Fruit fly (Drosophila melanogaster) whole organism, embryonic: ENCODE results near the gene CG17572.

Experiments used
- Antp ChIP-seq: fragments of 200-800 bp; sonication (Bioruptor generic); optimal IDR thresholded peaks from 3 replicates; lab custom pipeline; 2016; ENCODE audit warnings: missing biosample characterization, missing genetic modification characterization
- B-H2 ChIP-seq: fragments of 200-800 bp; sonication (Bioruptor generic); optimal IDR thresholded peaks from 2 replicates; lab custom pipeline; 2018; ENCODE audit warnings: missing biosample characterization, mild to moderate bottlenecking, missing genetic modification characterization
- BEAF-32 ChIP-seq: fragments of 200-800 bp; sonication (Bioruptor generic); optimal IDR thresholded peaks from 3 replicates; lab custom pipeline; 2017; ENCODE audit warnings: missing biosample characterization, missing genetic modification characterization, mild to moderate bottlenecking, moderate library complexity, missing genetic modification reagents
- CG11398 ChIP-seq: fragments of 200-800 bp; sonication (Bioruptor generic); optimal IDR thresholded peaks from 2 replicates; lab custom pipeline; 2016; ENCODE audit warnings: missing biosample characterization, missing genetic modification characterization
- CG11504 ChIP-seq: fragments of 200-800 bp; sonication (Bioruptor generic); optimal IDR thresholded peaks from 3 replicates; lab custom pipeline; 2019; ENCODE audit warnings: missing biosample characterization, mild to moderate bottlenecking, missing genetic modification characterization, moderate library complexity
- CG12391 ChIP-seq: fragments of 200-800 bp; sonication (Bioruptor generic); optimal IDR thresholded peaks from 3 replicates; lab custom pipeline; 2018; ENCODE audit warnings: missing biosample characterization, mild to moderate bottlenecking, missing genetic modification characterization, moderate library complexity
- CG12744 ChIP-seq: fragments of 200-800 bp; sonication (Bioruptor generic); optimal IDR thresholded peaks from 2 replicates; lab custom pipeline; 2016; ENCODE audit warnings: missing biosample characterization, missing genetic modification characterization
- CG13287 ChIP-seq: fragments of 200-800 bp; sonication (Bioruptor generic); IDR thresholded peaks from 2 replicates; pipeline ENCODE4 v1.3.6; 2022; ENCODE audit warnings: missing biosample characterization, missing genetic modification characterization; ENCODE audit not compliant: partially characterized antibody
- CG14710 ChIP-seq: fragments of 200-800 bp; sonication (Bioruptor generic); optimal IDR thresholded peaks from 3 replicates; lab custom pipeline; 2019; ENCODE audit warnings: missing biosample characterization, mild to moderate bottlenecking, missing genetic modification characterization, moderate library complexity
- CG15601 ChIP-seq: fragments of 200-800 bp; sonication (Bioruptor generic); optimal IDR thresholded peaks from 3 replicates; lab custom pipeline; 2019; ENCODE audit warnings: missing biosample characterization, mild to moderate bottlenecking, missing genetic modification characterization, moderate library complexity
- CG16863 ChIP-seq: fragments of 200-800 bp; sonication (Bioruptor generic); optimal IDR thresholded peaks from 3 replicates; lab custom pipeline; 2016; ENCODE audit warnings: missing biosample characterization, missing genetic modification characterization
- CG17829 ChIP-seq: fragments of 200-800 bp; optimal IDR thresholded peaks from 2 replicates; lab custom pipeline; 2019; ENCODE audit warnings: missing biosample characterization, mild to moderate bottlenecking, missing genetic modification characterization, moderate library complexity
- CG3407 ChIP-seq: fragments of 200-800 bp; sonication (Bioruptor generic); optimal IDR thresholded peaks from 2 replicates; lab custom pipeline; 2018; ENCODE audit warnings: missing biosample characterization, mild to moderate bottlenecking, missing genetic modification characterization
- CG34224 ChIP-seq: fragments of 200-800 bp; sonication (Bioruptor generic); IDR thresholded peaks from 3 replicates; pipeline ENCODE4 v1.3.6; 2022; ENCODE audit warnings: missing biosample characterization, missing genetic modification characterization; ENCODE audit not compliant: partially characterized antibody
- CG4424 ChIP-seq: fragments of 200-800 bp; sonication (Bioruptor generic); optimal IDR thresholded peaks from 3 replicates; lab custom pipeline; 2016; ENCODE audit warnings: missing biosample characterization, missing genetic modification characterization
- CG6765 ChIP-seq: fragments of 200-800 bp; sonication (Bioruptor generic); optimal IDR thresholded peaks from 3 replicates; lab custom pipeline; 2017; ENCODE audit warnings: missing biosample characterization, mild to moderate bottlenecking, missing genetic modification characterization
- CG9437 ChIP-seq: fragments of 200-800 bp; sonication (Bioruptor generic); optimal IDR thresholded peaks from 2 replicates; lab custom pipeline; 2018; ENCODE audit warnings: missing biosample characterization, mild to moderate bottlenecking, missing genetic modification characterization
- Dll ChIP-seq: fragments of 200-800 bp; sonication (Bioruptor generic); IDR thresholded peaks from 4 replicates; pipeline ENCODE4 v1.3.6; 2022; ENCODE audit warnings: missing biosample characterization, missing genetic modification characterization; ENCODE audit not compliant: partially characterized antibody
- Doc3 ChIP-seq: fragments of 200-800 bp; sonication (Bioruptor generic); IDR thresholded peaks from 3 replicates; pipeline ENCODE4 v1.3.6; 2022; ENCODE audit warnings: missing biosample characterization, missing genetic modification characterization; ENCODE audit not compliant: partially characterized antibody
- ERR ChIP-seq: fragments of 200-800 bp; sonication (Bioruptor generic); optimal IDR thresholded peaks from 2 replicates; lab custom pipeline; 2016; ENCODE audit warnings: missing biosample characterization, missing genetic modification characterization
- HLH3B ChIP-seq: fragments of 200-800 bp; sonication (Bioruptor generic); IDR thresholded peaks from 2 replicates; pipeline ENCODE4 v1.3.6; 2022; ENCODE audit warnings: missing biosample characterization, missing genetic modification characterization
- Lim3 ChIP-seq: fragments of 200-800 bp; sonication (Bioruptor generic); IDR thresholded peaks from 2 replicates; pipeline ENCODE4 v1.3.6; 2022; ENCODE audit warnings: missing biosample characterization, missing genetic modification characterization
- NC2α ChIP-seq: fragments of 200-800 bp; sonication (Bioruptor generic); optimal IDR thresholded peaks from 2 replicates; lab custom pipeline; 2016; ENCODE audit warnings: missing biosample characterization, missing genetic modification characterization
- Pdp1 ChIP-seq, 2 experiments: fragments of 200-800 bp; sonication (Bioruptor generic); optimal IDR thresholded peaks; 3 replicates each; lab custom pipeline; 2016; ENCODE audit warnings: missing biosample characterization in 2 of 2, missing genetic modification characterization in 2 of 2, mild to moderate bottlenecking in 1 of 2, moderate library complexity in 1 of 2
- Rfx ChIP-seq: fragments of 200-800 bp; sonication (Bioruptor generic); IDR thresholded peaks from 2 replicates; pipeline ENCODE4 v1.3.6; 2022; ENCODE audit warnings: missing biosample characterization, missing genetic modification characterization
- Scr ChIP-seq: fragments of 200-800 bp; sonication (Bioruptor generic); IDR thresholded peaks from 2 replicates; pipeline ENCODE4 v1.3.6; 2022; ENCODE audit warnings: missing biosample characterization, missing genetic modification characterization; ENCODE audit not compliant: partially characterized antibody
- Six4 ChIP-seq: fragments of 200-800 bp; sonication (Bioruptor generic); optimal IDR thresholded peaks from 2 replicates; lab custom pipeline; 2016; ENCODE audit warnings: missing biosample characterization, missing genetic modification characterization
- Sry-δ ChIP-seq: fragments of 200-800 bp; sonication (Bioruptor generic); optimal IDR thresholded peaks from 2 replicates; lab custom pipeline; 2016; ENCODE audit warnings: missing biosample characterization, missing genetic modification characterization
- amos ChIP-seq: fragments of 200-800 bp; sonication (Bioruptor generic); IDR thresholded peaks from 2 replicates; pipeline ENCODE4 v1.3.6; 2022; ENCODE audit warnings: missing biosample characterization, missing genetic modification characterization; ENCODE audit not compliant: partially characterized antibody
- bab2 ChIP-seq: fragments of 200-800 bp; sonication (Bioruptor generic); optimal IDR thresholded peaks from 2 replicates; lab custom pipeline; 2016; ENCODE audit warnings: missing biosample characterization, missing genetic modification characterization
- disco-r ChIP-seq: fragments of 200-800 bp; sonication (Bioruptor generic); optimal IDR thresholded peaks from 2 replicates; lab custom pipeline; 2016; ENCODE audit warnings: missing biosample characterization, missing genetic modification characterization
- dmrt11E ChIP-seq: fragments of 200-800 bp; sonication (Bioruptor generic); optimal IDR thresholded peaks from 3 replicates; lab custom pipeline; 2018; ENCODE audit warnings: missing biosample characterization, mild to moderate bottlenecking, missing genetic modification characterization, moderate library complexity
- fd96Cb ChIP-seq: fragments of 200-800 bp; sonication (Bioruptor generic); optimal IDR thresholded peaks from 2 replicates; lab custom pipeline; 2018; ENCODE audit warnings: missing biosample characterization, mild to moderate bottlenecking, missing genetic modification characterization, moderate library complexity
- grn ChIP-seq: fragments of 200-800 bp; sonication (Bioruptor generic); optimal IDR thresholded peaks from 3 replicates; lab custom pipeline; 2017; ENCODE audit warnings: missing biosample characterization, missing genetic modification characterization
- inv ChIP-seq: fragments of 200-800 bp; sonication (Bioruptor generic); IDR thresholded peaks from 2 replicates; pipeline ENCODE4 v1.3.6; 2022; ENCODE audit warnings: missing biosample characterization, missing genetic modification characterization; ENCODE audit not compliant: partially characterized antibody
- lmd ChIP-seq: fragments of 200-800 bp; sonication (Bioruptor generic); IDR thresholded peaks from 2 replicates; pipeline ENCODE4 v1.3.6; 2022; ENCODE audit warnings: missing biosample characterization, missing genetic modification characterization
- pnt ChIP-seq: fragments of 200-800 bp; sonication (Bioruptor generic); optimal IDR thresholded peaks from 3 replicates; lab custom pipeline; 2016; ENCODE audit warnings: missing biosample characterization, missing genetic modification characterization
- salm ChIP-seq: fragments of 200-800 bp; sonication (Bioruptor generic); optimal IDR thresholded peaks from 2 replicates; lab custom pipeline; 2018; ENCODE audit warnings: missing biosample characterization, mild to moderate bottlenecking, missing genetic modification characterization
- sc ChIP-seq, 3 experiments: fragments of >200 bp in 2 of 3; fragments of 200-800 bp in 1 of 3; sonication (Bioruptor generic) in 1 of 3; optimal IDR thresholded peaks; 2 replicates in 2 of 3; 3 replicates in 1 of 3; lab custom pipeline; 2017; ENCODE audit warnings: mild to moderate bottlenecking in 1 of 3, missing biosample characterization in 1 of 3, missing genetic modification characterization in 1 of 3, missing genetic modification reagents in 1 of 3
- sens ChIP-seq: fragments of 200-800 bp; sonication (Bioruptor generic); peaks from one replicate; lab custom pipeline; 2016; ENCODE audit warnings: missing biosample characterization, missing genetic modification characterization
- sna ChIP-seq: fragments of 200-800 bp; sonication (Bioruptor generic); IDR thresholded peaks from 2 replicates; pipeline ENCODE4 v1.3.6; 2022; ENCODE audit warnings: missing biosample characterization, missing genetic modification characterization; ENCODE audit not compliant: partially characterized antibody
- vnd ChIP-seq: fragments of 200-800 bp; sonication (Bioruptor generic); IDR thresholded peaks from 3 replicates; pipeline ENCODE4 v1.3.6; 2022; ENCODE audit warnings: missing biosample characterization, missing genetic modification characterization; ENCODE audit not compliant: partially characterized antibody
- wdn ChIP-seq: fragments of 200-800 bp; sonication (Bioruptor generic); IDR thresholded peaks from 2 replicates; pipeline ENCODE4 v1.3.6; 2022; ENCODE audit warnings: missing biosample characterization, missing genetic modification characterization
- zen2 ChIP-seq: fragments of 200-800 bp; sonication (Bioruptor generic); IDR thresholded peaks from 3 replicates; pipeline ENCODE4 v1.3.6; 2022; ENCODE audit warnings: missing biosample characterization, missing genetic modification characterization; ENCODE audit not compliant: partially characterized antibody
- zf30C ChIP-seq: fragments of 200-800 bp; sonication (Bioruptor generic); optimal IDR thresholded peaks from 3 replicates; lab custom pipeline; 2018; ENCODE audit warnings: missing biosample characterization, mild to moderate bottlenecking, missing genetic modification characterization

Gene CG17572

dm6 chr2L:19069548-19070145 is 4.3 kb downstream of the CG17572 start, which contains the start of gene CG10702 (continued):
- TF ChIP-seq CG15601 (tag; lab: Kevin White, UChicago) (no peak), pnt (GFP tag; lab: Kevin White, UChicago) (no peak), amos (GFP tag; lab: Robert Waterston, UW) (peak; percentile 17; the same call in 1 of the 2 replicates), lmd (GFP tag; lab: Robert Waterston, UW) (peak; percentile 28), Pdp1 (GFP tag; optimal IDR thresholded peaks at IDR 0.05; lab: Kevin White, UChicago) (no peak), CG4424 (no peak), sens (GFP tag; lab: Kevin White, UChicago) (peak; percentile 51)
- TF ChIP-seq, all 482 proteins: peak for 46

- TF ChIP-seq NC2α (GFP tag; lab: Kevin White, UChicago) (no peak), CG11504 (tag; lab: Kevin White, UChicago) (peak; percentile 94), HLH3B (GFP tag; lab: Robert Waterston, UW) (0 out of 2 replicates have a peak, but pooled peaks have one; percentile 7), Six4 (GFP tag; lab: Kevin White, UChicago) (no peak), dmrt11E (no peak), Lim3 (GFP tag; lab: Robert Waterston, UW) (peak; percentile 36; the same call in 1 of the 2 replicates), Dll (0 out of 4 replicates have a peak, but pooled peaks have one; percentile 39)
Measured at dm6 chr2L:19068393-19068792, 5.6 kb downstream of the CG17572 start.

- TF ChIP-seq salm = no peak
- TF ChIP-seq sna (GFP tag; lab: Robert Waterston, UW) = peak; percentile 82
- TF ChIP-seq CG3407 = no peak
- no peak for TF ChIP-seq ERR (GFP tag; lab: Kevin White, UChicago)
- TF ChIP-seq Sry-δ = peak; percentile 63
- TF ChIP-seq CG6765 (GFP tag; lab: Kevin White, UChicago) = no peak
- peak; percentile 96 for TF ChIP-seq CG34224 (GFP tag; lab: Robert Waterston, UW)
- peak; percentile 68 for TF ChIP-seq BEAF-32 (GFP tag; lab: Kevin White, UChicago)
- peak; percentile 6 for TF ChIP-seq sens (GFP tag; lab: Kevin White, UChicago)
- TF ChIP-seq Dll = peak; percentile 83
- peak; percentile 77 for TF ChIP-seq Doc3 (GFP tag; lab: Robert Waterston, UW)
- no peak for TF ChIP-seq CG9437
- TF ChIP-seq CG12744 (GFP tag; lab: Kevin White, UChicago) = no peak
- TF ChIP-seq vnd (GFP tag; lab: Robert Waterston, UW) = peak; percentile 90
- no peak for TF ChIP-seq CG12391 (tag; lab: Kevin White, UChicago)
- no peak for TF ChIP-seq Antp (GFP tag; lab: Kevin White, UChicago)
- peak; percentile 24 for TF ChIP-seq CG14710
- no peak for TF ChIP-seq zf30C
- TF ChIP-seq CG11398 = no peak
- TF ChIP-seq zen2 (GFP tag; lab: Robert Waterston, UW) = peak; percentile 98
- no peak for TF ChIP-seq wdn (GFP tag; lab: Robert Waterston, UW)
- no peak for TF ChIP-seq CG16863 (GFP tag; lab: Kevin White, UChicago)
- TF ChIP-seq CG13287 (GFP tag; lab: Robert Waterston, UW) = peak; percentile 87
- peak; percentile 81 for TF ChIP-seq inv (GFP tag; lab: Robert Waterston, UW)
- TF ChIP-seq bab2 (GFP tag; lab: Kevin White, UChicago) = no peak
- no peak for TF ChIP-seq disco-r
- TF ChIP-seq sc (optimal IDR thresholded peaks at IDR 0.05; lab: Kevin White, UChicago) = no peak
- no peak for TF ChIP-seq sc (GFP tag; optimal IDR thresholded peaks at IDR 0.05; lab: Kevin White, UChicago)
- peak; percentile 54 for TF ChIP-seq grn (GFP tag; lab: Kevin White, UChicago)
- TF ChIP-seq Scr (GFP tag; lab: Robert Waterston, UW) = peak; percentile 83
- TF ChIP-seq fd96Cb = no peak
- no peak for TF ChIP-seq B-H2
- TF ChIP-seq CG17829 (tag; lab: Kevin White, UChicago) = no peak
- no peak for TF ChIP-seq Rfx (GFP tag; lab: Robert Waterston, UW)
Measured at dm6 chr2L:19064706-19065105, 9.2 kb downstream of the CG17572 start, which contains the start of gene CG17343. TSS of gene CG17343 (plus strand) at chr2L:19064929.
